Fruit fly (Drosophila melanogaster) whole organism, embryonic: Measurements from ENCODE around the gene TFAM.
A peak's percentile ranks its signal among the peaks of the same experiment; 100 is the strongest.

Source experiments
- CG10654 ChIP-seq: fragments of 200-800 bp; sonication (Bioruptor generic); optimal IDR thresholded peaks from 2 replicates; lab custom pipeline; 2016; ENCODE audit warnings: missing biosample characterization, missing genetic modification characterization
- CG11504 ChIP-seq: fragments of 200-800 bp; sonication (Bioruptor generic); optimal IDR thresholded peaks from 3 replicates; lab custom pipeline; 2019; ENCODE audit warnings: missing biosample characterization, mild to moderate bottlenecking, missing genetic modification characterization, moderate library complexity
- CG12155 ChIP-seq: fragments of 200-800 bp; sonication (Bioruptor generic); optimal IDR thresholded peaks from 3 replicates; lab custom pipeline; 2016; ENCODE audit warnings: missing biosample characterization, missing genetic modification characterization
- CG13296 ChIP-seq: fragments of 200-800 bp; sonication (Bioruptor generic); optimal IDR thresholded peaks from 3 replicates; lab custom pipeline; 2018; ENCODE audit warnings: missing biosample characterization, mild to moderate bottlenecking, missing genetic modification characterization
- CG15514 ChIP-seq: fragments of 200-800 bp; sonication (Bioruptor generic); optimal IDR thresholded peaks from 3 replicates; lab custom pipeline; 2017; ENCODE audit warnings: missing biosample characterization, missing genetic modification characterization, mild to moderate bottlenecking, moderate library complexity, missing genetic modification reagents
- CG17829 ChIP-seq: fragments of 200-800 bp; optimal IDR thresholded peaks from 2 replicates; lab custom pipeline; 2019; ENCODE audit warnings: missing biosample characterization, mild to moderate bottlenecking, missing genetic modification characterization, moderate library complexity
- CG3838 ChIP-seq: fragments of 200-800 bp; sonication (Bioruptor generic); optimal IDR thresholded peaks from 3 replicates; lab custom pipeline; 2016; ENCODE audit warnings: missing biosample characterization, missing genetic modification characterization
- CG4328 ChIP-seq: fragments of 200-800 bp; sonication (Bioruptor generic); optimal IDR thresholded peaks from 3 replicates; lab custom pipeline; 2017; ENCODE audit warnings: missing biosample characterization, missing genetic modification reagents, missing genetic modification characterization
- CG6654 ChIP-seq: fragments of 200-800 bp; sonication (Bioruptor generic); optimal IDR thresholded peaks from 2 replicates; lab custom pipeline; 2017; ENCODE audit warnings: missing biosample characterization, mild to moderate bottlenecking, missing genetic modification characterization
- CG6689 ChIP-seq: fragments of 200-800 bp; sonication (Bioruptor generic); IDR thresholded peaks from 2 replicates; pipeline ENCODE4 v1.3.6; 2022; ENCODE audit warnings: missing biosample characterization, missing genetic modification characterization
- CG6765 ChIP-seq: fragments of 200-800 bp; sonication (Bioruptor generic); optimal IDR thresholded peaks from 3 replicates; lab custom pipeline; 2017; ENCODE audit warnings: missing biosample characterization, mild to moderate bottlenecking, missing genetic modification characterization
- CG7556 ChIP-seq: fragments of 200-800 bp; sonication (Bioruptor generic); optimal IDR thresholded peaks from 2 replicates; lab custom pipeline; 2017; ENCODE audit warnings: missing biosample characterization, mild to moderate bottlenecking, missing genetic modification characterization
- CG8089 ChIP-seq: fragments of 200-800 bp; sonication (Bioruptor generic); optimal IDR thresholded peaks from 3 replicates; lab custom pipeline; 2016; ENCODE audit warnings: missing biosample characterization, missing genetic modification characterization
- CG8359 ChIP-seq: fragments of 200-800 bp; sonication (Bioruptor generic); optimal IDR thresholded peaks from 2 replicates; lab custom pipeline; 2017; ENCODE audit warnings: missing biosample characterization, mild to moderate bottlenecking, missing genetic modification characterization, borderline replicate concordance
- Chrac-16 ChIP-seq: fragments of 200-800 bp; sonication (Bioruptor generic); optimal IDR thresholded peaks from 3 replicates; lab custom pipeline; 2016; ENCODE audit warnings: missing biosample characterization, missing genetic modification characterization
- Dp ChIP-seq: fragments of 200-800 bp; sonication (Bioruptor generic); optimal IDR thresholded peaks from 2 replicates; lab custom pipeline; 2018; ENCODE audit warnings: missing biosample characterization, mild to moderate bottlenecking, missing genetic modification characterization, moderate library complexity
- Dref ChIP-seq: fragments of 200-800 bp; sonication (Bioruptor generic); IDR thresholded peaks from 2 replicates; pipeline ENCODE4 v1.3.6; 2022; ENCODE audit warnings: missing biosample characterization, missing genetic modification characterization
- Ets97D ChIP-seq: fragments of 200-800 bp; sonication (Bioruptor generic); optimal IDR thresholded peaks from 3 replicates; lab custom pipeline; 2016; ENCODE audit warnings: missing biosample characterization, missing genetic modification characterization
- Gsc ChIP-seq: fragments of 200-800 bp; sonication (Bioruptor generic); IDR thresholded peaks from 2 replicates; pipeline ENCODE4 v1.3.6; 2022; ENCODE audit warnings: missing biosample characterization, missing genetic modification characterization
- Jarid2 ChIP-seq: fragments of 200-800 bp; sonication (Bioruptor generic); optimal IDR thresholded peaks from 3 replicates; lab custom pipeline; 2017; ENCODE audit warnings: mild to moderate bottlenecking, missing biosample characterization, missing genetic modification reagents, missing genetic modification characterization
- Max ChIP-seq: fragments of 200-800 bp; sonication (Bioruptor generic); optimal IDR thresholded peaks from 2 replicates; lab custom pipeline; 2016; ENCODE audit warnings: missing biosample characterization, mild to moderate bottlenecking, missing genetic modification characterization
- Myb ChIP-seq: fragments of 200-800 bp; sonication (Bioruptor generic); optimal IDR thresholded peaks from 2 replicates; lab custom pipeline; 2016; ENCODE audit warnings: missing biosample characterization, missing genetic modification characterization
- Ssrp ChIP-seq: fragments of 200-800 bp; sonication (Bioruptor generic); optimal IDR thresholded peaks from 2 replicates; lab custom pipeline; 2018; ENCODE audit warnings: missing biosample characterization, mild to moderate bottlenecking, missing genetic modification characterization, moderate library complexity
- Tbp ChIP-seq: fragments of >200 bp; optimal IDR thresholded peaks from 2 replicates; lab custom pipeline; 2018; ENCODE audit warnings: missing biosample characterization, missing genetic modification characterization
- Vsx1 ChIP-seq: fragments of 200-800 bp; sonication (Bioruptor generic); optimal IDR thresholded peaks from 2 replicates; lab custom pipeline; 2017; ENCODE audit warnings: missing biosample characterization, mild to moderate bottlenecking, missing genetic modification characterization, missing genetic modification reagents
- Xbp1 ChIP-seq: fragments of 200-800 bp; sonication (Bioruptor generic); optimal IDR thresholded peaks from 3 replicates; lab custom pipeline; 2016; ENCODE audit warnings: missing biosample characterization, mild to moderate bottlenecking, missing genetic modification characterization
- Xrp1 ChIP-seq: fragments of 200-800 bp; sonication (Bioruptor generic); IDR thresholded peaks from 2 replicates; pipeline ENCODE4 v1.3.6; 2022; ENCODE audit warnings: missing biosample characterization, missing genetic modification characterization
- aop ChIP-seq: fragments of 200-800 bp; sonication (Bioruptor generic); IDR thresholded peaks from 2 replicates; pipeline ENCODE4 v1.3.6; 2022; ENCODE audit warnings: missing biosample characterization, missing genetic modification characterization
- bcd ChIP-seq: fragments of 200-800 bp; sonication (Bioruptor generic); optimal IDR thresholded peaks from 2 replicates; lab custom pipeline; 2017; ENCODE audit warnings: missing biosample characterization, mild to moderate bottlenecking, missing genetic modification characterization
- dimm ChIP-seq: fragments of 200-800 bp; sonication (Bioruptor generic); IDR thresholded peaks from 2 replicates; pipeline ENCODE4 v1.3.6; 2022; ENCODE audit warnings: missing biosample characterization, missing genetic modification characterization
- ems ChIP-seq: fragments of 200-800 bp; sonication (Bioruptor generic); optimal IDR thresholded peaks from 3 replicates; lab custom pipeline; 2016; ENCODE audit warnings: missing biosample characterization, missing genetic modification characterization
- fru ChIP-seq: fragments of >200 bp; optimal IDR thresholded peaks from 2 replicates; lab custom pipeline; 2017
- gsb-n ChIP-seq: fragments of 200-800 bp; sonication (Bioruptor generic); optimal IDR thresholded peaks from 3 replicates; lab custom pipeline; 2018; ENCODE audit warnings: missing biosample characterization, mild to moderate bottlenecking, missing genetic modification characterization
- her ChIP-seq: fragments of 200-800 bp; sonication (Bioruptor generic); optimal IDR thresholded peaks from 2 replicates; lab custom pipeline; 2016; ENCODE audit warnings: missing biosample characterization, missing genetic modification characterization
- jing ChIP-seq: fragments of 200-800 bp; sonication (Bioruptor generic); optimal IDR thresholded peaks from 2 replicates; lab custom pipeline; 2018; ENCODE audit warnings: missing biosample characterization, mild to moderate bottlenecking, missing genetic modification characterization
- kni ChIP-seq: fragments of 200-800 bp; sonication (Bioruptor generic); optimal IDR thresholded peaks from 3 replicates; lab custom pipeline; 2017; ENCODE audit warnings: mild to moderate bottlenecking, missing biosample characterization, missing genetic modification reagents, missing genetic modification characterization
- lola ChIP-seq, 3 experiments: fragments of >200 bp in 2 of 3; fragments of 200-800 bp in 1 of 3; sonication (Bioruptor generic) in 1 of 3; optimal IDR thresholded peaks; 2 replicates each; lab custom pipeline; 2017 to 2019; ENCODE audit warnings: missing biosample characterization in 3 of 3, missing genetic modification characterization in 3 of 3, mild to moderate bottlenecking in 1 of 3, moderate library complexity in 1 of 3
- oc ChIP-seq: fragments of 200-800 bp; sonication (Bioruptor generic); optimal IDR thresholded peaks from 2 replicates; lab custom pipeline; 2018; ENCODE audit warnings: missing biosample characterization, mild to moderate bottlenecking, missing genetic modification characterization, moderate library complexity
- pb ChIP-seq: fragments of 200-800 bp; sonication (Bioruptor generic); optimal IDR thresholded peaks from 3 replicates; lab custom pipeline; 2016; ENCODE audit warnings: missing biosample characterization, missing genetic modification characterization
- peb ChIP-seq: fragments of 200-800 bp; sonication (Bioruptor generic); IDR thresholded peaks from 2 replicates; pipeline ENCODE4 v1.3.6; 2022; ENCODE audit warnings: missing biosample characterization, missing genetic modification characterization
- pfk ChIP-seq: fragments of 200-800 bp; sonication (Bioruptor generic); optimal IDR thresholded peaks from 2 replicates; lab custom pipeline; 2018; ENCODE audit warnings: missing biosample characterization, mild to moderate bottlenecking, missing genetic modification characterization, moderate library complexity
- pum ChIP-seq: fragments of 200-800 bp; sonication (Bioruptor generic); optimal IDR thresholded peaks from 2 replicates; lab custom pipeline; 2016; ENCODE audit warnings: missing biosample characterization, missing genetic modification characterization
- sima ChIP-seq: fragments of 200-800 bp; sonication (Bioruptor generic); optimal IDR thresholded peaks from 2 replicates; lab custom pipeline; 2016; ENCODE audit warnings: missing biosample characterization, missing genetic modification characterization
- slp2 ChIP-seq: fragments of 200-800 bp; sonication (Bioruptor generic); optimal IDR thresholded peaks from 2 replicates; lab custom pipeline; 2016; ENCODE audit warnings: missing biosample characterization, missing genetic modification characterization
- tna ChIP-seq: fragments of 200-800 bp; sonication (Bioruptor generic); IDR thresholded peaks from 2 replicates; pipeline ENCODE4 v1.3.6; 2022; ENCODE audit warnings: missing biosample characterization, missing genetic modification characterization; ENCODE audit not compliant: partially characterized antibody
- unpg ChIP-seq: fragments of 200-800 bp; sonication (Bioruptor generic); optimal IDR thresholded peaks from 3 replicates; lab custom pipeline; 2018; ENCODE audit warnings: missing biosample characterization, mild to moderate bottlenecking, missing genetic modification characterization, moderate library complexity
- wdn ChIP-seq: fragments of 200-800 bp; sonication (Bioruptor generic); IDR thresholded peaks from 2 replicates; pipeline ENCODE4 v1.3.6; 2022; ENCODE audit warnings: missing biosample characterization, missing genetic modification characterization
- zen ChIP-seq: fragments of 200-800 bp; sonication (Bioruptor generic); optimal IDR thresholded peaks from 3 replicates; lab custom pipeline; 2018; ENCODE audit warnings: missing biosample characterization, mild to moderate bottlenecking, missing genetic modification characterization, moderate library complexity
- zfh2 ChIP-seq: fragments of 200-800 bp; sonication (Bioruptor generic); optimal IDR thresholded peaks from 2 replicates; lab custom pipeline; 2016; ENCODE audit warnings: missing biosample characterization, missing genetic modification characterization

The TFAM gene

dm6 chr3R:20594194-20595144 is 17.7 kb upstream of the TFAM start (continued):
- TF ChIP-seq CG10654 (GFP tag; lab: Kevin White, UChicago) (peak; percentile 81), zen (tag; lab: Kevin White, UChicago) (peak; percentile 94), zfh2 (GFP tag; lab: Kevin White, UChicago) (no peak), kni (GFP tag; lab: Kevin White, UChicago) (peak; percentile 23), ems (GFP tag; lab: Kevin White, UChicago) (no peak), Xbp1 (GFP tag; lab: Kevin White, UChicago) (peak; percentile 80), peb (peak; percentile 70; the same call in 1 of the 2 replicates), Vsx1 (GFP tag; lab: Kevin White, UChicago) (peak; percentile 73), CG8359 (GFP tag; lab: Kevin White, UChicago) (peak; percentile 69), Dp (no peak), gsb-n (tag; lab: Kevin White, UChicago) (peak; percentile 98), her (no peak), wdn (GFP tag; lab: Robert Waterston, UW) (peak; percentile 46; the same call in 1 of the 2 replicates), CG12155 (GFP tag; lab: Kevin White, UChicago) (peak; percentile 77), pfk (GFP tag; lab: Kevin White, UChicago) (peak; percentile 13), CG7556 (GFP tag; lab: Kevin White, UChicago) (peak; percentile 95), Chrac-16 (peak; percentile 68), bcd (peak; percentile 88), aop (no peak), dimm (no peak), pb (GFP tag; lab: Kevin White, UChicago) (no peak), lola (GFP tag; optimal IDR thresholded peaks at IDR 0.05; lab: Kevin White, UChicago) (peak in 1 of 3 experiments; percentile 98), CG13296 (GFP tag; lab: Kevin White, UChicago) (peak; percentile 83), Gsc (no peak; the same call in 1 of the 2 replicates), CG8089 (GFP tag; lab: Kevin White, UChicago) (no peak), Max (peak; percentile 79), Xrp1 (GFP tag; lab: Robert Waterston, UW) (peak; percentile 94), CG4328 (GFP tag; lab: Kevin White, UChicago) (peak; percentile 83), Ets97D (GFP tag; lab: Kevin White, UChicago) (peak; percentile 29), CG6689 (GFP tag; lab: Robert Waterston, UW) (peak; percentile 92), CG17829 (tag; lab: Kevin White, UChicago) (peak; percentile 97), CG3838 (GFP tag; lab: Kevin White, UChicago) (no peak), Dref (GFP tag; lab: Robert Waterston, UW) (no peak), pum (no peak), jing (GFP tag; lab: Kevin White, UChicago) (peak; percentile 11), CG11504 (tag; lab: Kevin White, UChicago) (peak; percentile 95), Jarid2 (peak; percentile 67), CG15514 (GFP tag; lab: Kevin White, UChicago) (peak; percentile 42), unpg (GFP tag; lab: Kevin White, UChicago) (peak; percentile 94), fru (lab: Kevin White, UChicago) (no peak), Ssrp (tag; lab: Kevin White, UChicago) (peak; percentile 96), CG6765 (GFP tag; lab: Kevin White, UChicago) (peak; percentile 66), Tbp (GFP tag; lab: Kevin White, UChicago) (no peak), Myb (GFP tag; lab: Kevin White, UChicago) (no peak), slp2 (GFP tag; lab: Kevin White, UChicago) (no peak), sima (GFP tag; lab: Kevin White, UChicago) (no peak), tna (GFP tag; lab: Robert Waterston, UW) (no peak), oc (tag; lab: Kevin White, UChicago) (peak; percentile 84), CG6654 (peak; percentile 68)
